In the genomic region with DNA sequence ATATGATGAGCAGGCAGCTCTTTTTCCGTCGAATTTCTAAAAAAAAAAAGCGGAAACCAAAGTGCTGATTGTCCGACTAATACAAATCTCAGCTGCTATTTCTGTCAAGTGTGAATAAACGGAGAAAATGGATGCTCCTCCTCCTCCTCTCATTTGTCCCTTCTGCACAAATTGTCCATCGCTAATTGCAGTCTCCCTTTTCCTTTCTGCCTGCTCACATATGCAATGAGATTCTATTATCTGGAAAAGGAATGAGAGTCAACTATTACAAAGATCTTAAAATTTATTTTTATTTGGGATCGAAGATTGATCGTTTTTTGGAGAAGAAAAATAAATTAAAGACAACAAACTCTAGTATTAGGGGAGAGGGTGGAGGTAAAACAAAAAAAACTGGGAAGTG, we compare ENCODE assay signal across 4 worm cellular contexts.
TF ChIP-seq lines count a peak whose summit lies in the region.

No protein-coding gene starts in this region.

TF ChIP-seq in whole organism, L2 larva, 48 proteins besides CTCF, POLR2A, EP300 and RAD21 (continues in another document):
- TF ChIP-seq C34F6.9 (tag; optimal IDR thresholded peaks at IDR 0.05; lab: Kevin White, UChicago) (no peak), sma-3 (GFP tag; optimal IDR thresholded peaks at IDR 0.05; lab: Kevin White, UChicago) (no peak), unc-62 (GFP tag; optimal IDR thresholded peaks at IDR 0.05; lab: Kevin White, UChicago) (no peak), dmd-4 (tag; optimal IDR thresholded peaks at IDR 0.05; lab: Kevin White, UChicago) (no peak), nhr-237 (tag; optimal IDR thresholded peaks at IDR 0.05; lab: Kevin White, UChicago) (no peak), lin-13 (GFP tag; optimal IDR thresholded peaks at IDR 0.05; lab: Kevin White, UChicago) (peak; percentile 26), nhr-77 (tag; optimal IDR thresholded peaks at IDR 0.05; lab: Kevin White, UChicago) (no peak), aly-2 (tag; optimal IDR thresholded peaks at IDR 0.05; lab: Kevin White, UChicago) (no peak), peb-1 (tag; optimal IDR thresholded peaks at IDR 0.05; lab: Kevin White, UChicago) (no peak), nhr-23 (tag; optimal IDR thresholded peaks at IDR 0.05; lab: Kevin White, UChicago) (no peak), zag-1 (tag; optimal IDR thresholded peaks at IDR 0.05; lab: Kevin White, UChicago) (no peak), crh-2 (tag; optimal IDR thresholded peaks at IDR 0.05; lab: Kevin White, UChicago) (peak; percentile 13), alr-1 (tag; optimal IDR thresholded peaks at IDR 0.05; lab: Kevin White, UChicago) (no peak), nhr-21 (tag; optimal IDR thresholded peaks at IDR 0.05; lab: Kevin White, UChicago) (peak; percentile 53), nhr-129 (tag; optimal IDR thresholded peaks at IDR 0.05; lab: Kevin White, UChicago) (no peak), ceh-16 (tag; optimal IDR thresholded peaks at IDR 0.05; lab: Kevin White, UChicago) (no peak), nhr-6 (tag; optimal IDR thresholded peaks at IDR 0.05; lab: Kevin White, UChicago) (no peak), lsy-2 (tag; optimal IDR thresholded peaks at IDR 0.05; lab: Kevin White, UChicago) (peak in 1 of 2 experiments; percentile 48), mdl-1 (tag; optimal IDR thresholded peaks at IDR 0.05; lab: Kevin White, UChicago) (no peak), nhr-11 (tag; optimal IDR thresholded peaks at IDR 0.05; lab: Kevin White, UChicago) (no peak), Y55F3AM.14 (GFP tag; optimal IDR thresholded peaks at IDR 0.05; lab: Kevin White, UChicago) (no peak), ZK546.5 (tag; optimal IDR thresholded peaks at IDR 0.05; lab: Kevin White, UChicago) (no peak), elt-1 (tag; optimal IDR thresholded peaks at IDR 0.05; lab: Kevin White, UChicago) (no peak)

TF ChIP-seq in whole organism, L4 larva, 104 proteins besides CTCF, POLR2A, EP300 and RAD21 (continues in another document):
- TF ChIP-seq hmg-1.1 (GFP tag; IDR thresholded peaks at IDR 0.05; lab: Robert Waterston, UW) (no peak), ces-1 (GFP tag; optimal IDR thresholded peaks at IDR 0.05; lab: Kevin White, UChicago) (no peak), F10B5.3 (tag; optimal IDR thresholded peaks at IDR 0.05; lab: Kevin White, UChicago) (peak; percentile 31), pqm-1 (tag; optimal IDR thresholded peaks at IDR 0.05; lab: Kevin White, UChicago) (no peak), F49E8.2 (tag; optimal IDR thresholded peaks at IDR 0.05; lab: Kevin White, UChicago; ENCODE audit: borderline replicate concordance) (no peak), nhr-25 (tag; optimal IDR thresholded peaks at IDR 0.05; lab: Kevin White, UChicago; ENCODE audit: borderline replicate concordance, insufficient read depth) (no peak), zfp-2 (tag; optimal IDR thresholded peaks at IDR 0.05; lab: Kevin White, UChicago) (no peak), nhr-111 (GFP tag; optimal IDR thresholded peaks at IDR 0.05; lab: Kevin White, UChicago) (peak; percentile 31), mdl-1 (tag; optimal IDR thresholded peaks at IDR 0.05; lab: Kevin White, UChicago) (no peak), lim-7 (GFP tag; IDR thresholded peaks at IDR 0.05; lab: Robert Waterston, UW) (no peak), T26A8.4 (GFP tag; IDR thresholded peaks at IDR 0.05; lab: Robert Waterston, UW) (no peak), skn-1 (tag; optimal IDR thresholded peaks at IDR 0.05; lab: Kevin White, UChicago) (no peak), Y48G9A.11 (GFP tag; IDR thresholded peaks at IDR 0.05; lab: Robert Waterston, UW) (no peak; the same call in 1 of the 2 replicates), nhr-42 (GFP tag; IDR thresholded peaks at IDR 0.05; lab: Robert Waterston, UW) (no peak), tag-97 (GFP tag; IDR thresholded peaks at IDR 0.05; lab: Robert Waterston, UW) (no peak), snpc-1.2 (GFP tag; IDR thresholded peaks at IDR 0.05; lab: Robert Waterston, UW) (peak; percentile 85), hlh-30 (tag; optimal IDR thresholded peaks at IDR 0.05; lab: Kevin White, UChicago; ENCODE audit: insufficient read depth) (no peak), daf-12 (tag; optimal IDR thresholded peaks at IDR 0.05; lab: Kevin White, UChicago) (no peak), nhr-237 (tag; optimal IDR thresholded peaks at IDR 0.05; lab: Kevin White, UChicago) (no peak), unc-62 (GFP tag; optimal IDR thresholded peaks at IDR 0.05 in 1 of 2; lab: Kevin White, UChicago) (peak in 1 of 2 experiments; percentile 47), unc-62 (tag; optimal IDR thresholded peaks at IDR 0.05; lab: Kevin White, UChicago) (no peak), nhr-76 (tag; optimal IDR thresholded peaks at IDR 0.05; lab: Kevin White, UChicago) (no peak)

TF ChIP-seq in whole organism, late embryonic, 69 proteins besides CTCF, POLR2A, EP300 and RAD21:
- TF ChIP-seq ama-1 (optimal IDR thresholded peaks at IDR 0.05; lab: Kevin White, UChicago) = peak; percentile 80
- no peak for TF ChIP-seq pag-3 (tag; optimal IDR thresholded peaks at IDR 0.05; lab: Kevin White, UChicago; ENCODE audit: borderline replicate concordance)

TF ChIP-seq in whole organism, mixed stage, embryonic, 35 proteins besides CTCF, POLR2A, EP300 and RAD21:
- TF ChIP-seq lin-13 (tag; optimal IDR thresholded peaks at IDR 0.05; lab: Kevin White, UChicago) (no peak), flh-1 (GFP tag; optimal IDR thresholded peaks at IDR 0.05; lab: Kevin White, UChicago) (no peak), tbx-8 (GFP tag; optimal IDR thresholded peaks at IDR 0.05; lab: Kevin White, UChicago) (no peak), ces-1 (GFP tag; optimal IDR thresholded peaks at IDR 0.05; lab: Kevin White, UChicago) (peak; percentile 37)
